Worm (Caenorhabditis elegans) whole organism, mixed stage, embryonic: ENCODE data around the gene fbxb-98.

Source experiments
- M03D4.4 ChIP-seq: sonication (generic microtip); optimal IDR thresholded peaks from 2 replicates; lab custom pipeline; 2017; ENCODE audit warnings: mild to moderate bottlenecking, missing genetic modification characterization, missing compliant biosample characterization
- ces-1 ChIP-seq: fragments of 150-350 bp; optimal IDR thresholded peaks from 2 replicates; lab custom pipeline; 2014; ENCODE audit warnings: missing biosample characterization, missing genetic modification reagents, missing genetic modification characterization
- drap-1 ChIP-seq: fragments of 200-800 bp; sonication (Bioruptor generic); optimal IDR thresholded peaks from 3 replicates; lab custom pipeline; 2018; ENCODE audit warnings: mild to moderate bottlenecking, missing genetic modification characterization, missing compliant biosample characterization
- elt-3 ChIP-seq: fragments of 150-350 bp; optimal IDR thresholded peaks from 2 replicates; lab custom pipeline; 2014; ENCODE audit warnings: missing biosample characterization, missing genetic modification characterization
- nhr-2 ChIP-seq: fragments of 150-350 bp; optimal IDR thresholded peaks from 2 replicates; lab custom pipeline; 2014; ENCODE audit warnings: missing biosample characterization, missing genetic modification characterization
- pha-4 ChIP-seq: fragments of 150-350 bp; optimal IDR thresholded peaks from 2 replicates; lab custom pipeline; 2018; ENCODE audit warnings: missing biosample characterization, missing genetic modification reagents, missing genetic modification characterization
- snpc-4 ChIP-seq: fragments of 150-350 bp; optimal IDR thresholded peaks from 2 replicates; lab custom pipeline; 2014; ENCODE audit warnings: missing biosample characterization, missing genetic modification characterization
- tbx-8 ChIP-seq: fragments of 200-800 bp; sonication (Bioruptor generic); optimal IDR thresholded peaks from 2 replicates; lab custom pipeline; 2018; ENCODE audit warnings: mild to moderate bottlenecking, missing genetic modification characterization, moderate library complexity, missing compliant biosample characterization
- unc-39 ChIP-seq: fragments of 150-350 bp; optimal IDR thresholded peaks from 2 replicates; lab custom pipeline; 2014; ENCODE audit warnings: missing biosample characterization, missing genetic modification characterization
- ztf-11 ChIP-seq: fragments of 150-350 bp; optimal IDR thresholded peaks from 2 replicates; lab custom pipeline; 2014; ENCODE audit warnings: missing biosample characterization, missing genetic modification characterization

DNA sequence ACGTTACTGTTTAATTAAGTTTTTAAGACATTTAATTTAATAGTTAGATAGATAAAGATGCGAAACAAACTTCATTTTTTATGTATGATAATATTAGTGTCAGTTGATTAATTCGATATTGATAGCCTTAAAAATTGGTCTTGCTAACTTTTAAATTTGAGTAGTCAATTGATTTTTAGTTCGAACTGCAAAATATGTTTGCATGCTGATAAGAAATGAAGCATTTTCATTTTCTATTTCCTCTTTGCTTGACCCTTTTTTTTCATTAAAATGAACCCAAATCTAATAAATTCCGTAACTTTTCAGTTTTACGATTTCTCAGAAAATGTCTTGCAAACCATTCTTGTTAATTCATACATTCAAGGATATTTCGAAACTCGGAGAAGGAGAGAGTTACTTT lies 42.7 kb downstream of the fbxb-98 start, which contains the start of gene math-22:
- no peak for TF ChIP-seq ztf-11 (tag; lab: Kevin White, UChicago)
- TF ChIP-seq tbx-8 (GFP tag; lab: Kevin White, UChicago): no peak
- no peak for TF ChIP-seq unc-39 (tag; lab: Kevin White, UChicago)
- no peak for TF ChIP-seq snpc-4 (tag; lab: Kevin White, UChicago)
- TF ChIP-seq ces-1: no peak
- no peak for TF ChIP-seq drap-1 (GFP tag; lab: Kevin White, UChicago)
- no peak for TF ChIP-seq elt-3 (tag; lab: Kevin White, UChicago)
- no peak for TF ChIP-seq nhr-2 (tag; lab: Kevin White, UChicago)
- TF ChIP-seq pha-4: no peak
- no peak for TF ChIP-seq M03D4.4 (tag; lab: Kevin White, UChicago)
